Worm (Caenorhabditis elegans) whole organism, mixed stage, embryonic: ENCODE measurements around the gene F35F10.1.

Experiments used
- M03D4.4 ChIP-seq: sonication (generic microtip); optimal IDR thresholded peaks from 2 replicates; lab custom pipeline; 2017; ENCODE audit warnings: mild to moderate bottlenecking, missing genetic modification characterization, missing compliant biosample characterization
- blmp-1 ChIP-seq: fragments of 150-350 bp; optimal IDR thresholded peaks from 2 replicates; lab custom pipeline; 2014; ENCODE audit warnings: missing biosample characterization, missing genetic modification characterization
- ceh-39 ChIP-seq: fragments of 150-350 bp; optimal IDR thresholded peaks from 2 replicates; lab custom pipeline; 2014; ENCODE audit warnings: missing biosample characterization, missing genetic modification characterization
- ceh-43 ChIP-seq: fragments of 200-800 bp; sonication (Bioruptor generic); optimal IDR thresholded peaks from 2 replicates; lab custom pipeline; 2018; ENCODE audit warnings: mild to moderate bottlenecking, missing genetic modification characterization, moderate library complexity, missing compliant biosample characterization
- ceh-83 ChIP-seq: fragments of 200-800 bp; sonication (Bioruptor generic); optimal IDR thresholded peaks from 2 replicates; lab custom pipeline; 2018; ENCODE audit warnings: mild to moderate bottlenecking, missing genetic modification characterization, missing compliant biosample characterization
- ces-1 ChIP-seq: fragments of 150-350 bp; optimal IDR thresholded peaks from 2 replicates; lab custom pipeline; 2014; ENCODE audit warnings: missing biosample characterization, missing genetic modification reagents, missing genetic modification characterization
- cnd-1 ChIP-seq: fragments of 200-800 bp; sonication (Bioruptor generic); optimal IDR thresholded peaks from 2 replicates; lab custom pipeline; 2018; ENCODE audit warnings: mild to moderate bottlenecking, missing genetic modification characterization, missing compliant biosample characterization
- drap-1 ChIP-seq: fragments of 200-800 bp; sonication (Bioruptor generic); optimal IDR thresholded peaks from 3 replicates; lab custom pipeline; 2018; ENCODE audit warnings: mild to moderate bottlenecking, missing genetic modification characterization, missing compliant biosample characterization
- elt-3 ChIP-seq: fragments of 150-350 bp; optimal IDR thresholded peaks from 2 replicates; lab custom pipeline; 2014; ENCODE audit warnings: missing biosample characterization, missing genetic modification characterization
- flh-1 ChIP-seq: fragments of 200-800 bp; sonication (Bioruptor generic); optimal IDR thresholded peaks from 2 replicates; lab custom pipeline; 2018; ENCODE audit warnings: mild to moderate bottlenecking, missing genetic modification characterization, moderate library complexity, missing compliant biosample characterization
- ham-2 ChIP-seq: fragments of 200-800 bp; sonication (Bioruptor generic); optimal IDR thresholded peaks from 2 replicates; lab custom pipeline; 2018; ENCODE audit warnings: mild to moderate bottlenecking, missing genetic modification characterization, missing compliant biosample characterization
- hlh-1 ChIP-seq: fragments of 150-350 bp; optimal IDR thresholded peaks from 2 replicates; lab custom pipeline; 2014; ENCODE audit warnings: missing biosample characterization, missing genetic modification reagents, missing genetic modification characterization
- lin-32 ChIP-seq: fragments of 200-800 bp; sonication (Bioruptor generic); optimal IDR thresholded peaks from 2 replicates; lab custom pipeline; 2018; ENCODE audit warnings: mild to moderate bottlenecking, missing genetic modification characterization, missing compliant biosample characterization
- lsy-2 ChIP-seq: fragments of 150-350 bp; optimal IDR thresholded peaks from 2 replicates; lab custom pipeline; 2014; ENCODE audit warnings: missing biosample characterization, missing genetic modification characterization
- mab-5 ChIP-seq: fragments of 150-350 bp; optimal IDR thresholded peaks from 2 replicates; lab custom pipeline; 2014; ENCODE audit warnings: missing biosample characterization, missing genetic modification characterization
- mep-1 ChIP-seq: fragments of 150-350 bp; optimal IDR thresholded peaks from 2 replicates; lab custom pipeline; 2017; ENCODE audit warnings: missing biosample characterization, missing genetic modification reagents, missing genetic modification characterization, inconsistent platforms
- mls-2 ChIP-seq: sonication (generic microtip); optimal IDR thresholded peaks from 2 replicates; lab custom pipeline; 2016; ENCODE audit warnings: mild to moderate bottlenecking, missing genetic modification characterization, moderate library complexity, missing compliant biosample characterization
- nhr-12 ChIP-seq: fragments of 150-350 bp; optimal IDR thresholded peaks from 2 replicates; lab custom pipeline; 2014; ENCODE audit warnings: missing biosample characterization, missing genetic modification characterization
- nhr-2 ChIP-seq: fragments of 150-350 bp; optimal IDR thresholded peaks from 2 replicates; lab custom pipeline; 2014; ENCODE audit warnings: missing biosample characterization, missing genetic modification characterization
- nhr-237 ChIP-seq: fragments of 150-350 bp; optimal IDR thresholded peaks from 2 replicates; lab custom pipeline; 2014; ENCODE audit warnings: missing biosample characterization, missing genetic modification characterization
- nhr-28 ChIP-seq: fragments of 150-350 bp; optimal IDR thresholded peaks from 2 replicates; lab custom pipeline; 2014; ENCODE audit warnings: missing biosample characterization, missing genetic modification characterization
- nhr-76 ChIP-seq: sonication (generic microtip); optimal IDR thresholded peaks from 2 replicates; lab custom pipeline; 2017; ENCODE audit warnings: missing biosample characterization, missing genetic modification characterization
- pha-4 ChIP-seq: fragments of 150-350 bp; optimal IDR thresholded peaks from 2 replicates; lab custom pipeline; 2018; ENCODE audit warnings: missing biosample characterization, missing genetic modification reagents, missing genetic modification characterization
- sem-2 ChIP-seq: fragments of 200-800 bp; sonication (Bioruptor generic); optimal IDR thresholded peaks from 2 replicates; lab custom pipeline; 2018; ENCODE audit warnings: mild to moderate bottlenecking, missing genetic modification characterization, missing compliant biosample characterization
- snpc-4 ChIP-seq: fragments of 150-350 bp; optimal IDR thresholded peaks from 2 replicates; lab custom pipeline; 2014; ENCODE audit warnings: missing biosample characterization, missing genetic modification characterization
- sptf-1 ChIP-seq: sonication (generic microtip); optimal IDR thresholded peaks from 2 replicates; lab custom pipeline; 2017; ENCODE audit warnings: mild to moderate bottlenecking, missing genetic modification characterization, moderate library complexity, missing compliant biosample characterization
- tbx-8 ChIP-seq: fragments of 200-800 bp; sonication (Bioruptor generic); optimal IDR thresholded peaks from 2 replicates; lab custom pipeline; 2018; ENCODE audit warnings: mild to moderate bottlenecking, missing genetic modification characterization, moderate library complexity, missing compliant biosample characterization
- unc-120 ChIP-seq: sonication (generic microtip); optimal IDR thresholded peaks from 2 replicates; lab custom pipeline; 2017; ENCODE audit warnings: missing genetic modification characterization, missing compliant biosample characterization; ENCODE audit not compliant: poor library complexity, severe bottlenecking
- unc-39 ChIP-seq: fragments of 150-350 bp; optimal IDR thresholded peaks from 2 replicates; lab custom pipeline; 2014; ENCODE audit warnings: missing biosample characterization, missing genetic modification characterization
- unc-62 ChIP-seq: fragments of 150-350 bp; optimal IDR thresholded peaks from 2 replicates; lab custom pipeline; 2014; ENCODE audit warnings: missing biosample characterization, missing genetic modification reagents, missing genetic modification characterization
- zip-8 ChIP-seq: fragments of 150-350 bp; optimal IDR thresholded peaks from 2 replicates; lab custom pipeline; 2014; ENCODE audit warnings: missing biosample characterization, missing genetic modification characterization
- ztf-11 ChIP-seq: fragments of 150-350 bp; optimal IDR thresholded peaks from 2 replicates; lab custom pipeline; 2014; ENCODE audit warnings: missing biosample characterization, missing genetic modification characterization

F35F10.1 gene

DNA sequence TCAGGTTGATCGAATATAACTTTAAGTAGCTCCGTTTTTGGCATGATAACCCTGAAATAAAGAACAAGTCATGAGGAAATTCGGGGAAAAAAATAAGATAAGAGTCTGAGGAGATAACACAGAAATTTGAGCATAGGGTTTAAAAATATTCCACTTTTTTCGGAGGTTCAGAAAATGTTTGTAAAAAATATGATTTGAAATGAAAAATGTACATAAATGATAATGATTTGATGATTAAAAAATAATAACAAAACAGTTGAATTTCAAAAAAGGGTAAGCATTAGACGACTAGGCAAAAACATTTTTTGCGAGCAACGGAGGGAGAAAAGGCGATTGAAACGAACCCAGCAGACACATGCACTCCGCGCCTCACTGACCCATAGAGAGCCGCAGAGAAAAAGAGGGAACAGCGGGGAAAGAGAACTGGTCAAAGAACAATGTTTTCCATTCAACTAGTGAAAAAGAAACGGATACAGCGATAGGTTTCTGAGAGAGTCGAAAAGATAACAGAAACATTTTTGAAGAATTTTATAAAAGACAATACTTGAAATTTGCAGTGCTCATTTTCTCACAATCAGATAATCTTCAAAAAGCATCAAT is 3.9 kb upstream of the F35F10.1 start, which contains the start of gene arrd-18:
Gene arrd-18 (minus strand): TSS at position 51 of the 600 bp plus-strand sequence.
- TF ChIP-seq hlh-1 (tag; lab: Kevin White, UChicago) (peak; percentile 3), ces-1 (GFP tag; lab: Kevin White, UChicago) (peak; percentile 10), cnd-1 (no peak)

DNA sequence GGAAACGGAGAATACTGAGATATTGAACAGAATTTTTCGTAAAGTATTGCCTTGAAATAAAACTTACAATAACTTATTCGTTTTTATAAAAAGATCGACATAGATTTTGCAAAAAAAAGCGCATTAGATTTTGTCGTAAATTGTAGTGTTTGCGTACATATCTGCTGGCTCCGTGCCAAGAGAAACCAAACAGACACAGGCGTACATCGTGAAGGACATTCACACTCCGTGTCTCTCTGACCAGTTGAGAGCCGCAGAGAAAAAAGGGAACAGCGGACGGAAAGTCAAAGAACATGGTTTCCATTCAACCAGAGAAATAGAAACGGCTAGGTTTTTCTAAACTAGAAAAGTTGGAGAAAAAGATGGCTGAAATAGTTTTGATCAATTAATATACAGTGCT is 799 bp upstream of the F35F10.1 start, which contains the start of gene arrd-19:
Gene arrd-19 (minus strand): TSS at position 209 of the 400 bp plus-strand sequence.
- peak; percentile 4 for TF ChIP-seq mep-1 (tag; lab: Kevin White, UChicago)
- peak; percentile 19 for TF ChIP-seq nhr-237 (tag; lab: Kevin White, UChicago)
- TF ChIP-seq mls-2, result no peak
- peak; percentile 49 for TF ChIP-seq hlh-1 (tag; lab: Kevin White, UChicago)
- TF ChIP-seq ceh-43 (GFP tag; lab: Kevin White, UChicago), result no peak
- TF ChIP-seq M03D4.4 (tag; lab: Kevin White, UChicago), result no peak

DNA sequence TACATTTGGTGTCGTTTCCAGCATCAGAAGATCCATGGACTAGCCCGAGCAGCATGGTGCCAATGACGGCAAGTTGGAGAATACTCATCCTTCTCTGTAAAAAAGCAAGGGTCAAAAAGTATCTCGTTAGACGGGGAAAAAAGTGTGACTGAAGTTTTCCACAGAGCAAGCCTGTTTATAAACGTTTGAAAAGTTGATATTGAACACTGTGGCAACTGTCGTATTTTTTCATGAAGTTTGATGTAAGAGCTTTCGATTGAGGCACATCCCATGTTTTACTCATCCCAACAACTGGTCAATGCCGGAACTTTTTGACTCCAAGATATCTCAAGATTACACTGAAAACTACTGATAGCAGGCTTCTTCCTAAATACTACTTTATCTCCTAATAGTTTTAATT is 2.9 kb downstream of the F35F10.1 start, which contains the start of gene F35F10.13:
Gene F35F10.13 (minus strand): TSS at position 101 of the 400 bp plus-strand sequence.
- TF ChIP-seq hlh-1 (tag; lab: Kevin White, UChicago) (no peak), nhr-76 (tag; lab: Kevin White, UChicago) (no peak), ceh-83 (no peak), unc-62 (GFP tag; lab: Kevin White, UChicago) (no peak), pha-4 (tag; lab: Kevin White, UChicago) (no peak), unc-39 (no peak), ces-1 (GFP tag; lab: Kevin White, UChicago) (no peak), sem-2 (no peak), nhr-12 (tag; lab: Kevin White, UChicago) (no peak), drap-1 (GFP tag; lab: Kevin White, UChicago) (no peak), nhr-2 (no peak), cnd-1 (no peak), nhr-28 (no peak)

DNA sequence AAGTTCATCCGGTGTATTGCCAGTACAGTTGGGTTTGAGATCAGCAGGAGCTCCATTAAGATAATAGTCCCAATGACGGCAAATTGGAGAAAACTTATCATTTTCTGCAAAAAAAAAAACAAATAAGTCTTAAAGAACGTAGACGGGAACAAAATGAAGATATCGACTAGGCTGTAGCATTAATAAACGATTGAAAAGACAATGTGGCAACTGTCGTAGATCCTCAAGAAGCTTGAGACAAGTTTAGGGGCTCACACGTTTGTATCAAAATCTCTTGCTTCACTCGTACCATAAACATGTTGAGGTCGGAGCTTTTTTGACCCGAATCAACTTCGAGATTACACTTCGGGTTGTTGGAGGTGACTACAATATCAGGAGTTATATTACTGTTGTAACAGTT is 3.9 kb downstream of the F35F10.1 start, which contains the start of gene F35F10.14:
Gene F35F10.14 (minus strand): TSS at position 101 of the 400 bp plus-strand sequence.
- TF ChIP-seq nhr-237 (tag; lab: Kevin White, UChicago) (no peak), elt-3 (tag; lab: Kevin White, UChicago) (no peak), blmp-1 (no peak), unc-120 (tag; lab: Kevin White, UChicago) (no peak), hlh-1 (tag; lab: Kevin White, UChicago) (no peak), pha-4 (tag; lab: Kevin White, UChicago) (no peak), zip-8 (tag; lab: Kevin White, UChicago) (no peak), mab-5 (tag; lab: Kevin White, UChicago) (no peak), tbx-8 (GFP tag; lab: Kevin White, UChicago) (no peak), ceh-39 (tag; lab: Kevin White, UChicago) (no peak), flh-1 (GFP tag; lab: Kevin White, UChicago) (no peak), nhr-76 (tag; lab: Kevin White, UChicago) (no peak), sptf-1 (tag; lab: Kevin White, UChicago) (no peak), snpc-4 (tag; lab: Kevin White, UChicago) (no peak), nhr-12 (tag; lab: Kevin White, UChicago) (no peak), unc-39 (no peak), mls-2 (no peak), lin-32 (GFP tag; lab: Kevin White, UChicago) (no peak), ceh-43 (GFP tag; lab: Kevin White, UChicago) (no peak), ham-2 (GFP tag; lab: Kevin White, UChicago) (no peak)

DNA sequence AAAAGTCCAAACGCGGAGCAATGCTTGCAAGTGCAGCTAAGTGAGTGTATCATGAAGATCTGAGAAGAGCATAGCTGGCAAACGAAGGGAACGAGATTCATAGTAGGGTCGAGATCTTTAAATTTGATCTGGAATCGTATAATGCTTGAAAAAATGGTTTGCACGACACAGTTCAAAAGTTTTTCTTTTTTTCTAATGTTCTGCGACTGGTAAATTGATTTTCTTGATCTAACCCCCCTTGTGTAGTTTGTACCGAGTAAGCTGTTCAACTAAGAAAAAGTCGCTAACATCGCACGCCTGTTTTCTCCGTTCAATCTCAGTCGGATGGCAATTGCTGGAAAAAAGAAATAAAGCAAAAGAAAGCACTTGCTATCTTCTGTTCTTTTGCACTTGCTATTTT is 4.3 kb downstream of the F35F10.1 start, which contains the start of gene C17B7.14:
Gene C17B7.14 (minus strand): TSS at position 101 of the 400 bp plus-strand sequence.
- TF ChIP-seq drap-1 (GFP tag; lab: Kevin White, UChicago) (no peak), nhr-28 (no peak), ztf-11 (tag; lab: Kevin White, UChicago) (no peak), snpc-4 (tag; lab: Kevin White, UChicago) (no peak), nhr-2 (no peak), elt-3 (tag; lab: Kevin White, UChicago) (no peak), ham-2 (GFP tag; lab: Kevin White, UChicago) (no peak), lsy-2 (no peak)
